Fruit fly (Drosophila melanogaster) whole organism, embryonic: Measurements from ENCODE around the gene CG13461.

Source experiments
- CG10147 ChIP-seq: fragments of 200-800 bp; sonication (Bioruptor generic); optimal IDR thresholded peaks from 2 replicates; lab custom pipeline; 2019; ENCODE audit warnings: missing biosample characterization, mild to moderate bottlenecking, missing genetic modification characterization, moderate library complexity
- CG10267 ChIP-seq: fragments of 200-800 bp; sonication (Bioruptor generic); optimal IDR thresholded peaks from 2 replicates; lab custom pipeline; 2018; ENCODE audit warnings: missing biosample characterization, mild to moderate bottlenecking, missing genetic modification characterization, moderate library complexity
- CG10543 ChIP-seq: fragments of 200-800 bp; sonication (Bioruptor generic); optimal IDR thresholded peaks from 3 replicates; lab custom pipeline; 2017; ENCODE audit warnings: missing biosample characterization, mild to moderate bottlenecking, missing genetic modification characterization, moderate library complexity
- CG12769 ChIP-seq: fragments of 200-800 bp; sonication (Bioruptor generic); optimal IDR thresholded peaks from 2 replicates; lab custom pipeline; 2019; ENCODE audit warnings: missing biosample characterization, mild to moderate bottlenecking, missing genetic modification characterization, moderate library complexity
- CG13296 ChIP-seq: fragments of 200-800 bp; sonication (Bioruptor generic); optimal IDR thresholded peaks from 3 replicates; lab custom pipeline; 2018; ENCODE audit warnings: missing biosample characterization, mild to moderate bottlenecking, missing genetic modification characterization
- CG1603 ChIP-seq: fragments of 200-800 bp; sonication (Bioruptor generic); optimal IDR thresholded peaks from 2 replicates; lab custom pipeline; 2019; ENCODE audit warnings: missing biosample characterization, mild to moderate bottlenecking, missing genetic modification characterization, moderate library complexity
- CG1792 ChIP-seq: fragments of 200-800 bp; sonication (Bioruptor generic); optimal IDR thresholded peaks from 2 replicates; lab custom pipeline; 2016; ENCODE audit warnings: missing biosample characterization, missing genetic modification characterization
- CG2120 ChIP-seq: fragments of 200-800 bp; sonication (Bioruptor generic); optimal IDR thresholded peaks from 3 replicates; lab custom pipeline; 2016; ENCODE audit warnings: missing biosample characterization, missing genetic modification characterization
- CG5180 ChIP-seq: fragments of 200-800 bp; sonication (Bioruptor generic); optimal IDR thresholded peaks from 3 replicates; lab custom pipeline; 2017; ENCODE audit warnings: missing biosample characterization, missing genetic modification characterization, mild to moderate bottlenecking, moderate library complexity, missing genetic modification reagents
- CG6683 ChIP-seq: fragments of 200-800 bp; sonication (Bioruptor generic); optimal IDR thresholded peaks from 2 replicates; lab custom pipeline; 2017; ENCODE audit warnings: missing biosample characterization, mild to moderate bottlenecking, missing genetic modification characterization, missing genetic modification reagents
- CG7839 ChIP-seq: fragments of 200-800 bp; sonication (Bioruptor generic); optimal IDR thresholded peaks from 3 replicates; lab custom pipeline; 2018; ENCODE audit warnings: missing biosample characterization, mild to moderate bottlenecking, missing genetic modification characterization, moderate library complexity
- CG8290 ChIP-seq, 3 experiments: fragments of 200-800 bp; sonication (Bioruptor generic); optimal IDR thresholded peaks; 2 replicates each; lab custom pipeline; 2016 to 2019; ENCODE audit warnings: missing biosample characterization in 3 of 3, missing genetic modification characterization in 3 of 3, mild to moderate bottlenecking in 2 of 3, moderate library complexity in 1 of 3
- CG9932 ChIP-seq: fragments of 200-800 bp; sonication (Bioruptor generic); IDR thresholded peaks from 2 replicates; pipeline ENCODE4 v1.3.6; 2022; ENCODE audit warnings: missing biosample characterization, missing genetic modification characterization
- Chrac-16 ChIP-seq: fragments of 200-800 bp; sonication (Bioruptor generic); optimal IDR thresholded peaks from 3 replicates; lab custom pipeline; 2016; ENCODE audit warnings: missing biosample characterization, missing genetic modification characterization
- Dp ChIP-seq: fragments of 200-800 bp; sonication (Bioruptor generic); optimal IDR thresholded peaks from 2 replicates; lab custom pipeline; 2018; ENCODE audit warnings: missing biosample characterization, mild to moderate bottlenecking, missing genetic modification characterization, moderate library complexity
- Fer3 ChIP-seq: fragments of 200-800 bp; sonication (Bioruptor generic); optimal IDR thresholded peaks from 2 replicates; lab custom pipeline; 2018; ENCODE audit warnings: missing biosample characterization, mild to moderate bottlenecking, missing genetic modification characterization, moderate library complexity
- HHEX ChIP-seq: fragments of 200-800 bp; sonication (Bioruptor generic); optimal IDR thresholded peaks from 3 replicates; lab custom pipeline; 2017; ENCODE audit warnings: missing biosample characterization, mild to moderate bottlenecking, missing genetic modification characterization, missing genetic modification reagents
- HmgZ ChIP-seq: fragments of 200-800 bp; sonication (Bioruptor generic); optimal IDR thresholded peaks from 2 replicates; lab custom pipeline; 2018; ENCODE audit warnings: missing biosample characterization, mild to moderate bottlenecking, missing genetic modification characterization
- Jarid2 ChIP-seq: fragments of 200-800 bp; sonication (Bioruptor generic); optimal IDR thresholded peaks from 3 replicates; lab custom pipeline; 2017; ENCODE audit warnings: mild to moderate bottlenecking, missing biosample characterization, missing genetic modification reagents, missing genetic modification characterization
- MBD-R2 ChIP-seq: fragments of 200-800 bp; sonication (Bioruptor generic); IDR thresholded peaks from 2 replicates; pipeline ENCODE4 v1.3.6; 2022; ENCODE audit warnings: missing biosample characterization, missing genetic modification characterization
- NC2β ChIP-seq: fragments of 200-800 bp; sonication (Bioruptor generic); optimal IDR thresholded peaks from 2 replicates; lab custom pipeline; 2016; ENCODE audit warnings: missing biosample characterization, missing genetic modification characterization
- Neu2 ChIP-seq: fragments of 200-800 bp; sonication (Bioruptor generic); optimal IDR thresholded peaks from 3 replicates; lab custom pipeline; 2016; ENCODE audit warnings: missing biosample characterization, missing genetic modification characterization, borderline replicate concordance
- Scr ChIP-seq: fragments of 200-800 bp; sonication (Bioruptor generic); IDR thresholded peaks from 2 replicates; pipeline ENCODE4 v1.3.6; 2022; ENCODE audit warnings: missing biosample characterization, missing genetic modification characterization; ENCODE audit not compliant: partially characterized antibody
- Sin3A ChIP-seq: fragments of >200 bp; optimal IDR thresholded peaks from 2 replicates; lab custom pipeline; 2018
- Sry-β ChIP-seq: fragments of 200-800 bp; sonication (Bioruptor generic); optimal IDR thresholded peaks from 2 replicates; lab custom pipeline; 2018; ENCODE audit warnings: missing biosample characterization, mild to moderate bottlenecking, missing genetic modification characterization, moderate library complexity
- Sry-δ ChIP-seq: fragments of 200-800 bp; sonication (Bioruptor generic); optimal IDR thresholded peaks from 2 replicates; lab custom pipeline; 2016; ENCODE audit warnings: missing biosample characterization, missing genetic modification characterization
- Xrp1 ChIP-seq: fragments of 200-800 bp; sonication (Bioruptor generic); IDR thresholded peaks from 2 replicates; pipeline ENCODE4 v1.3.6; 2022; ENCODE audit warnings: missing biosample characterization, missing genetic modification characterization
- bab2 ChIP-seq: fragments of 200-800 bp; sonication (Bioruptor generic); optimal IDR thresholded peaks from 2 replicates; lab custom pipeline; 2016; ENCODE audit warnings: missing biosample characterization, missing genetic modification characterization
- br ChIP-seq: fragments of >200 bp; optimal IDR thresholded peaks from 2 replicates; lab custom pipeline; 2017
- chinmo ChIP-seq: fragments of 200-800 bp; sonication (Bioruptor generic); IDR thresholded peaks from 4 replicates; pipeline ENCODE4 v1.3.6; 2022; ENCODE audit warnings: missing biosample characterization, missing genetic modification characterization; ENCODE audit not compliant: partially characterized antibody
- gfzf ChIP-seq: fragments of 200-800 bp; sonication (Bioruptor generic); optimal IDR thresholded peaks from 2 replicates; lab custom pipeline; 2016; ENCODE audit warnings: missing biosample characterization, mild to moderate bottlenecking, missing genetic modification characterization, moderate library complexity
- grn ChIP-seq: fragments of 200-800 bp; sonication (Bioruptor generic); optimal IDR thresholded peaks from 3 replicates; lab custom pipeline; 2017; ENCODE audit warnings: missing biosample characterization, missing genetic modification characterization
- lbe ChIP-seq: fragments of 200-800 bp; sonication (Bioruptor generic); optimal IDR thresholded peaks from 2 replicates; lab custom pipeline; 2016; ENCODE audit warnings: missing biosample characterization, mild to moderate bottlenecking, missing genetic modification characterization
- mirr ChIP-seq: fragments of 200-800 bp; sonication (Bioruptor generic); optimal IDR thresholded peaks from 3 replicates; lab custom pipeline; 2018; ENCODE audit warnings: missing biosample characterization, mild to moderate bottlenecking, missing genetic modification characterization
- nau ChIP-seq: fragments of 200-800 bp; sonication (Bioruptor generic); optimal IDR thresholded peaks from 3 replicates; lab custom pipeline; 2017; ENCODE audit warnings: missing biosample characterization, mild to moderate bottlenecking, missing genetic modification characterization, missing genetic modification reagents
- pnt ChIP-seq: fragments of 200-800 bp; sonication (Bioruptor generic); optimal IDR thresholded peaks from 3 replicates; lab custom pipeline; 2016; ENCODE audit warnings: missing biosample characterization, missing genetic modification characterization
- psq ChIP-seq: fragments of 200-800 bp; sonication (Bioruptor generic); optimal IDR thresholded peaks from 2 replicates; lab custom pipeline; 2017; ENCODE audit warnings: missing biosample characterization, missing genetic modification characterization
- pzg ChIP-seq: fragments of 200-800 bp; sonication (Bioruptor generic); optimal IDR thresholded peaks from 3 replicates; lab custom pipeline; 2018; ENCODE audit warnings: missing biosample characterization, mild to moderate bottlenecking, missing genetic modification characterization, moderate library complexity
- row ChIP-seq: fragments of 200-800 bp; sonication (Bioruptor generic); IDR thresholded peaks from 3 replicates; pipeline ENCODE4 v1.3.6; 2022; ENCODE audit warnings: missing biosample characterization, missing genetic modification characterization
- sd ChIP-seq: fragments of 200-800 bp; sonication (Bioruptor generic); optimal IDR thresholded peaks from 3 replicates; lab custom pipeline; 2018; ENCODE audit warnings: missing biosample characterization, mild to moderate bottlenecking, missing genetic modification characterization, moderate library complexity
- shn ChIP-seq: fragments of 200-800 bp; sonication (Bioruptor generic); optimal IDR thresholded peaks from 3 replicates; lab custom pipeline; 2016; ENCODE audit warnings: missing biosample characterization, missing genetic modification characterization
- slbo ChIP-seq: fragments of 200-800 bp; sonication (Bioruptor generic); IDR thresholded peaks from 2 replicates; pipeline ENCODE4 v1.3.6; 2022; ENCODE audit warnings: missing biosample characterization, missing genetic modification characterization
- sob ChIP-seq: fragments of 200-800 bp; sonication (Bioruptor generic); IDR thresholded peaks from 2 replicates; pipeline ENCODE4 v1.3.6; 2022; ENCODE audit warnings: missing biosample characterization, missing genetic modification characterization
- sqz ChIP-seq: fragments of 200-800 bp; sonication (Bioruptor generic); optimal IDR thresholded peaks from 3 replicates; lab custom pipeline; 2018; ENCODE audit warnings: missing biosample characterization, mild to moderate bottlenecking, missing genetic modification characterization
- trem ChIP-seq: fragments of 200-800 bp; optimal IDR thresholded peaks from 3 replicates; lab custom pipeline; 2019; ENCODE audit warnings: missing biosample characterization, mild to moderate bottlenecking, missing genetic modification characterization, moderate library complexity
- usp ChIP-seq: fragments of >200 bp; optimal IDR thresholded peaks from 2 replicates; lab custom pipeline; 2017; ENCODE audit warnings: missing biosample characterization, missing genetic modification characterization
- wek ChIP-seq: fragments of 200-800 bp; sonication (Bioruptor generic); optimal IDR thresholded peaks from 3 replicates; lab custom pipeline; 2018; ENCODE audit warnings: missing biosample characterization, mild to moderate bottlenecking, missing genetic modification characterization, moderate library complexity
- zfh1 ChIP-seq: fragments of 200-800 bp; sonication (Bioruptor generic); IDR thresholded peaks from 3 replicates; pipeline ENCODE4 v1.3.6; 2022; ENCODE audit warnings: missing biosample characterization, missing genetic modification characterization

Gene CG13461

DNA sequence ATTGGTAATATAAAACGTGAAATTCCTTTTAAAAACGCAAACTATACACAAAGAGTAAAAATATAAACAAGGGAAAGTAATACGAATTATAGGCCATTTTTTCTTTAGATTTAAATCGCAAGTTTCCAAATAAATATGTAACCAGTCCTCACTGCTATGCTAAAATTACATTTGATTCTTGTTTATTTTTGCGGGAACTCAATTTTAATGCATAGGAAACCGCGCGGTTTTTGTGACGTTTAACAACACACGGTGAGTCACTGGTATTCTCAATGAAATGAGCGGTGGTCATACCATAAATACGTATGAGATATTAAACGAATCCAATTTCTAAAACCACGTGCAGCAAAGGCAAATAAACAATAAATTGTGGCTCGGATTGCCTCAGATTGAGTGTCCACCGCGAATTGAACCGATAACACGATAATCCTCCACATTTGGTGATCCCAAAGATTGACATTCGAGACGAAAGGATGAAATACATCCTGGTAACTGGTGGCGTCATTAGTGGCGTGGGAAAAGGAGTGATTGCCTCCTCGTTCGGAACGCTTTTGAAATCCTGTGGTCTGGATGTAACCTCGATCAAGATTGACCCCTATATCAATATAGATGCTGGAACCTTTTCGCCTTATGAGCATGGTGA lies 45.7 kb upstream of the CG13461 start, which contains the start of gene Ctps (continued):
- TF ChIP-seq Fer3 (peak; percentile 20), CG9932 (GFP tag; lab: Robert Waterston, UW) (peak; percentile 17; the same call in 1 of the 2 replicates), CG7839 (no peak), shn (GFP tag; lab: Kevin White, UChicago) (peak; percentile 23), CG10543 (GFP tag; lab: Kevin White, UChicago) (no peak), mirr (GFP tag; lab: Kevin White, UChicago) (no peak), CG1603 (peak; percentile 66), NC2β (no peak), Xrp1 (GFP tag; lab: Robert Waterston, UW) (0 out of 2 replicates have a peak, but pooled peaks have one; percentile 12), Dp (GFP tag; lab: Kevin White, UChicago) (peak; percentile 86), CG5180 (GFP tag; lab: Kevin White, UChicago) (no peak), pzg (GFP tag; lab: Kevin White, UChicago) (peak; percentile 75), CG1792 (GFP tag; lab: Kevin White, UChicago) (no peak), gfzf (GFP tag; lab: Kevin White, UChicago) (peak; percentile 82), CG10267 (tag; lab: Kevin White, UChicago) (peak; percentile 93), MBD-R2 (GFP tag; lab: Robert Waterston, UW) (peak; percentile 50), slbo (GFP tag; lab: Robert Waterston, UW) (peak; percentile 42; the same call in 1 of the 2 replicates), Chrac-16 (GFP tag; lab: Kevin White, UChicago) (peak; percentile 16), Sry-β (GFP tag; lab: Kevin White, UChicago) (no peak), Sry-δ (GFP tag; lab: Kevin White, UChicago) (peak; percentile 15), sob (GFP tag; lab: Robert Waterston, UW) (peak; percentile 40; the same call in 1 of the 2 replicates), CG13296 (GFP tag; lab: Kevin White, UChicago) (peak; percentile 35), row (GFP tag; lab: Robert Waterston, UW) (peak; percentile 38; the same call in 1 of the 3 replicates), CG8290 (GFP tag; optimal IDR thresholded peaks at IDR 0.05; lab: Kevin White, UChicago) (no peak), CG8290 (tag; optimal IDR thresholded peaks at IDR 0.05; lab: Kevin White, UChicago) (peak in 1 of 2 experiments; percentile 61), HHEX (GFP tag; lab: Kevin White, UChicago) (peak; percentile 4), grn (no peak), sqz (no peak), zfh1 (GFP tag; lab: Robert Waterston, UW) (no peak), HmgZ (tag; lab: Kevin White, UChicago) (peak; percentile 25), CG2120 (peak; percentile 43), Scr (GFP tag; lab: Robert Waterston, UW) (no peak), CG12769 (tag; lab: Kevin White, UChicago) (peak; percentile 2), Jarid2 (GFP tag; lab: Kevin White, UChicago) (no peak)
- TF ChIP-seq, all 482 proteins: peak for 77

DNA sequence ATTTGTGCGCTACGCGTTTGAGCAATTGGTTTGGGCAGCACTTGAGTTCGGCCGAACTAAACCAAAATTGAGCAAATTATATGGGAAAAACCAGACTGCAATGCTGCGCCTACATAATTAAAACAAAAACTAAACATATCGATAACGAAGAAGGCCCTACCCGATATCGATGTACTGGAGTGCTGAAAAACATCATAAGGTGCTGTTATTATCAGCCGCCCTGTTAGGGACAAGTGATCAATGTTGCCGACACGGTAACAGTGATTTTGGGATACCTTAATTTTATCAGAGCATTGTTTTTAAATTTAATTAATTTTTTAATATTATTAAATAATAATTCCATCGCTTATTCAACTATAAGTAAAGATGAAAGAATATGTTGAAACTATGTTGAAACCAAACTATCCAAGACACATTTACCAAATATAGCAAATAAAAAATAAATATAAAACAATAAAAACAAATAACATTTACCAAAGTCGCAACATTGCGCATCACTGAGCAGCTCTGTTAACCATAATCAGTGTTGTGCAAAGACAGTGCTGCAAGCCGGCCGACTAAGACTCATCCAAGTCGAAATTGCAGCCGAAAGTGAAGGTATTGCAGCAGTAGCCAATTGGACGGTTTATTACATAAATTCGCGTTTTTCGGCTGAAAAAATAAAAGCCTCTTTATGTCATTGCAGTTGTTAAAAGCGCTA lies 42.4 kb upstream of the CG13461 start, which contains the start of the genes sstn, Plp and GlyRS:
TSS of gene sstn (minus strand) at position 131 of the 700 bp plus-strand sequence.
TSS of gene Plp (minus strand) at position 136 of the 700 bp plus-strand sequence.
TSS of gene GlyRS (plus strand) at position 554 of the 700 bp plus-strand sequence.
- peak; percentile 57 for TF ChIP-seq trem
- peak; percentile 46 for TF ChIP-seq CG10543 (GFP tag; lab: Kevin White, UChicago)
- TF ChIP-seq nau (GFP tag; lab: Kevin White, UChicago): no peak
- peak; percentile 2 for TF ChIP-seq lbe (GFP tag; lab: Kevin White, UChicago)
- no peak for TF ChIP-seq gfzf (GFP tag; lab: Kevin White, UChicago)
- TF ChIP-seq usp (GFP tag; lab: Kevin White, UChicago): no peak
- TF ChIP-seq sd: no peak
- TF ChIP-seq bab2 (GFP tag; lab: Kevin White, UChicago): no peak
- no peak for TF ChIP-seq br (lab: Kevin White, UChicago)
- no peak for TF ChIP-seq CG1792 (GFP tag; lab: Kevin White, UChicago)
- no peak for TF ChIP-seq CG6683 (GFP tag; lab: Kevin White, UChicago)
- peak; percentile 58 for TF ChIP-seq CG10147 (GFP tag; lab: Kevin White, UChicago)
- TF ChIP-seq psq: no peak
- no peak for TF ChIP-seq Sin3A
- TF ChIP-seq Neu2: no peak
- peak; percentile 83; the same call in 1 of the 4 replicates for TF ChIP-seq chinmo (GFP tag; lab: Robert Waterston, UW)
- no peak for TF ChIP-seq wek
- no peak for TF ChIP-seq pnt (GFP tag; lab: Kevin White, UChicago)
